Worm (Caenorhabditis elegans) whole organism, L2 larva: Measurements from ENCODE around the gene D1014.4.

Source experiments
- R02D3.7 ChIP-seq: fragments of 150-350 bp; optimal IDR thresholded peaks from 2 replicates; lab custom pipeline; 2014; ENCODE audit warnings: missing biosample characterization, missing genetic modification characterization
- alr-1 ChIP-seq: fragments of 150-350 bp; optimal IDR thresholded peaks from 2 replicates; lab custom pipeline; 2014; ENCODE audit warnings: missing biosample characterization, missing genetic modification characterization
- ama-1 ChIP-seq: fragments of 150-350 bp; optimal IDR thresholded peaks from 2 replicates; lab custom pipeline; 2018; ENCODE audit warnings: inconsistent platforms
- ceh-82 ChIP-seq: fragments of 150-350 bp; optimal IDR thresholded peaks from 2 replicates; lab custom pipeline; 2014; ENCODE audit warnings: missing biosample characterization, missing genetic modification characterization
- dmd-4 ChIP-seq: sonication (generic microtip); optimal IDR thresholded peaks from 2 replicates; lab custom pipeline; 2017; ENCODE audit warnings: missing biosample characterization, missing genetic modification characterization
- egl-27 ChIP-seq: sonication (generic microtip); optimal IDR thresholded peaks from 3 replicates; lab custom pipeline; 2017; ENCODE audit warnings: missing biosample characterization, missing genetic modification reagents, missing genetic modification characterization
- elt-1 ChIP-seq: fragments of 150-350 bp; optimal IDR thresholded peaks from 2 replicates; lab custom pipeline; 2014; ENCODE audit warnings: missing biosample characterization, missing genetic modification characterization
- elt-3 ChIP-seq: sonication (generic microtip); optimal IDR thresholded peaks from 2 replicates; lab custom pipeline; 2017; ENCODE audit warnings: missing biosample characterization, missing genetic modification characterization
- fos-1 ChIP-seq: fragments of 150-350 bp; optimal IDR thresholded peaks from 2 replicates; lab custom pipeline; 2014; ENCODE audit warnings: missing biosample characterization, missing genetic modification characterization
- gmeb-1 ChIP-seq: fragments of 150-350 bp; optimal IDR thresholded peaks from 2 replicates; lab custom pipeline; 2014; ENCODE audit warnings: missing biosample characterization, missing genetic modification characterization
- lin-39 ChIP-seq: fragments of 150-350 bp; optimal IDR thresholded peaks from 2 replicates; lab custom pipeline; 2014; ENCODE audit warnings: missing biosample characterization, missing genetic modification reagents, missing genetic modification characterization
- mab-5 ChIP-seq: fragments of 150-350 bp; optimal IDR thresholded peaks from 2 replicates; lab custom pipeline; 2014; ENCODE audit warnings: missing biosample characterization, missing genetic modification characterization
- mbf-1 ChIP-seq: sonication (generic microtip); optimal IDR thresholded peaks from 2 replicates; lab custom pipeline; 2017; ENCODE audit warnings: missing biosample characterization, missing genetic modification characterization
- mdl-1 ChIP-seq, 2 experiments: fragments of 150-350 bp in 1 of 2; sonication (generic microtip) in 1 of 2; optimal IDR thresholded peaks; 2 replicates each; lab custom pipeline; 2017; ENCODE audit warnings: missing biosample characterization in 2 of 2, missing genetic modification characterization in 2 of 2
- nhr-10 ChIP-seq: sonication (generic microtip); optimal IDR thresholded peaks from 2 replicates; lab custom pipeline; 2017; ENCODE audit warnings: missing biosample characterization, missing genetic modification characterization
- nhr-25 ChIP-seq: fragments of 150-350 bp; sonication (generic microtip); optimal IDR thresholded peaks from 3 replicates; lab custom pipeline; 2014; ENCODE audit warnings: missing biosample characterization, missing genetic modification characterization
- nhr-6 ChIP-seq: fragments of 150-350 bp; optimal IDR thresholded peaks from 2 replicates; lab custom pipeline; 2014; ENCODE audit warnings: missing biosample characterization, missing genetic modification characterization
- skn-1 ChIP-seq: sonication (generic microtip); optimal IDR thresholded peaks from 2 replicates; lab custom pipeline; 2017; ENCODE audit warnings: missing biosample characterization, missing genetic modification characterization
- sma-9 ChIP-seq, 2 experiments: fragments of 150-350 bp in 1 of 2; sonication (generic microtip) in 1 of 2; optimal IDR thresholded peaks; 2 replicates each; lab custom pipeline; 2014 to 2016; ENCODE audit warnings: missing genetic modification characterization in 2 of 2, mild to moderate bottlenecking in 1 of 2, missing biosample characterization in 1 of 2, missing compliant biosample characterization in 1 of 2, missing genetic modification reagents in 1 of 2, moderate library complexity in 1 of 2
- unc-39 ChIP-seq: fragments of 150-350 bp; optimal IDR thresholded peaks from 2 replicates; lab custom pipeline; 2014; ENCODE audit warnings: missing biosample characterization, missing genetic modification characterization
- unc-55 ChIP-seq: fragments of 150-350 bp; sonication (generic microtip); optimal IDR thresholded peaks from 3 replicates; lab custom pipeline; 2014; ENCODE audit warnings: missing biosample characterization, missing genetic modification reagents, missing genetic modification characterization
- zag-1 ChIP-seq: fragments of 150-350 bp; optimal IDR thresholded peaks from 2 replicates; lab custom pipeline; 2014; ENCODE audit warnings: missing biosample characterization, missing genetic modification characterization
- ztf-11 ChIP-seq: sonication (generic microtip); optimal IDR thresholded peaks from 2 replicates; lab custom pipeline; 2017; ENCODE audit warnings: missing biosample characterization, missing genetic modification characterization

The D1014.4 gene

DNA sequence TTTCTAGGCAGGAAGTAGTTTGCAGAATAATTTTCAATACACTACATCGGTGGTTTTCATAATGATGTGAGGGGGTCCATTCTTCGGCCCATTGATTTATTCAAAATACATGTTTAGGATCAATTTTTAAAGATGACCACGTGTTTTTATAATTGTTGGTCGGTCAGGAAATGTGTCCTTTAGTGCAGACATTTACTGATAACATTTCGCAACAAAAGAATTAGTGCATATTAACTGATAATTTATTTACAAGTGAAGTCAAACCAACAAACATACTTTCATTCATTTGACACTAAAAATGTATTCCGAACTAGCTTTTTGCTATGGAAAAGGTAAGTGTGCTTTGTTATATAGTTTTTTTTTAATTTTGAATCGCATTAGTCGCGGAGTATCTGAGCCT is 28.7 kb downstream of the D1014.4 start, which contains the start of gene F20D6.5:
F20D6.5 (plus strand) TSS at position 259 of the 400 bp plus-strand sequence.
- no peak for TF ChIP-seq nhr-10 (tag; lab: Kevin White, UChicago)
- TF ChIP-seq sma-9 (GFP tag; optimal IDR thresholded peaks at IDR 0.05; lab: Kevin White, UChicago), result peak; percentile 64
- no peak for TF ChIP-seq sma-9 (tag; optimal IDR thresholded peaks at IDR 0.05; lab: Kevin White, UChicago)
- TF ChIP-seq fos-1 (tag; lab: Kevin White, UChicago), result peak; percentile 18

DNA sequence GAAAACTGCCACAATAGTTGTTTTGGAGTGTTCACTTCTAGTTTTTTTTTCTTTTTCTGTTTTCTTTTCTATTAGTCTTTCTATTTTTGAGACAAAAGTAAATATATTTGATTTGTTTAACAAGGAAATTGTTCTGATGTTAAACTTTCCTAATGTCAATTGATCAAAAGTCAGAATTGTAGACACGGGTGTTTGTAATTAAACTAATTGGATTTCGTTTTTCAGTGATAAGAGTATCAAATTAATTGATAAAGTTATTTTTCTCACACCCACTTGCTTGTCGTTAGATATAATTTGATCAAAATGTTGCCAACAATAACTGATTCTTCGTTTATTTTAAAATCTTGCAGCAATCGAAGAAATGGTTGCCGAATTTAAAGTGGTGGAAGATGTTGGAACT is 30.2 kb downstream of the D1014.4 start:
- TF ChIP-seq alr-1 (tag; lab: Kevin White, UChicago), result no peak
- TF ChIP-seq sma-9 (GFP tag; optimal IDR thresholded peaks at IDR 0.05; lab: Kevin White, UChicago), result no peak
- TF ChIP-seq sma-9 (tag; optimal IDR thresholded peaks at IDR 0.05; lab: Kevin White, UChicago), result no peak
- TF ChIP-seq mab-5 (tag; lab: Kevin White, UChicago), result no peak
- TF ChIP-seq fos-1 (tag; lab: Kevin White, UChicago), result no peak
- no peak for TF ChIP-seq ceh-82

- TF ChIP-seq R02D3.7 (no peak), egl-27 (tag; lab: Kevin White, UChicago) (no peak), elt-1 (tag; lab: Kevin White, UChicago) (no peak)
Measured at ce11 chrV:8168219-8168962, 35.4 kb downstream of the D1014.4 start, which contains the start of gene F20D6.8. TSS of gene F20D6.8 (minus strand) at chrV:8168269.

- no peak for TF ChIP-seq nhr-10 (tag; lab: Kevin White, UChicago)
- no peak for TF ChIP-seq gmeb-1 (tag; lab: Kevin White, UChicago)
- TF ChIP-seq unc-55 (GFP tag; lab: Kevin White, UChicago), result peak; percentile 56
Measured at ce11 chrV:8169150-8169549, 36.1 kb downstream of the D1014.4 start.

- TF ChIP-seq skn-1 (tag; lab: Kevin White, UChicago), result no peak
- no peak for TF ChIP-seq unc-39 (tag; lab: Kevin White, UChicago)
- TF ChIP-seq dmd-4 (tag; lab: Kevin White, UChicago), result no peak
- no peak for TF ChIP-seq zag-1 (tag; lab: Kevin White, UChicago)
- no peak for TF ChIP-seq lin-39 (tag; lab: Kevin White, UChicago)
- no peak for TF ChIP-seq nhr-10 (tag; lab: Kevin White, UChicago)
- TF ChIP-seq nhr-6 (tag; lab: Kevin White, UChicago), result no peak
- TF ChIP-seq R02D3.7, result no peak
- no peak for TF ChIP-seq alr-1 (tag; lab: Kevin White, UChicago)
- TF ChIP-seq, all 48 proteins: peak for 0
Measured at ce11 chrV:8170300-8170699, 37.3 kb downstream of the D1014.4 start.

DNA sequence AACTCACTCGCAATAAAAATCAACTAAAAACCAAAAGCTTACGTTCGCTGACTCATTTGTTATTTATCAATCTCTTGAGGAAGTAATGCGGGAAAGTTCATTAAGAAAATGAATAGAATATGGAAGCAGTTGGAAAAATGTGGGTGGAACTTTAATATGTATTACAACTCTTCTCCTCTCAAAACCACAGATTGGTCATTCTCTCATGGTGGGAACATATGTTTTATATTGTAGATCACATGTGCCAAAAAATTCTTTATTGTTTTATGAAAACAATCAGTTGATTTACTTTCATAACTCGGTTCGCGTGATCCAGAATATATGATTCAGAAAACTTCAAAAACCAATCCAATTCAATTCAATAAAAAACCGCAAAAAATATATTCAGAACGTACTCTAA is 38.7 kb downstream of the D1014.4 start:
- TF ChIP-seq mbf-1 (tag; lab: Kevin White, UChicago), result no peak
- TF ChIP-seq unc-55 (GFP tag; lab: Kevin White, UChicago), result peak; percentile 42

- TF ChIP-seq R02D3.7, result no peak
- TF ChIP-seq ama-1, result no peak
- TF ChIP-seq elt-3 (tag; lab: Kevin White, UChicago), result no peak
- TF ChIP-seq sma-9 (GFP tag; optimal IDR thresholded peaks at IDR 0.05; lab: Kevin White, UChicago), result no peak
- TF ChIP-seq sma-9 (tag; optimal IDR thresholded peaks at IDR 0.05; lab: Kevin White, UChicago), result no peak
- no peak for TF ChIP-seq mbf-1 (tag; lab: Kevin White, UChicago)
Measured at ce11 chrV:8177349-8177748, 44.3 kb downstream of the D1014.4 start, which contains the start of gene F20D6.9. TSS of gene F20D6.9 (minus strand) at chrV:8177449.

- TF ChIP-seq R02D3.7, result no peak
- no peak for TF ChIP-seq ztf-11
- no peak for TF ChIP-seq nhr-6 (tag; lab: Kevin White, UChicago)
- TF ChIP-seq gmeb-1 (tag; lab: Kevin White, UChicago), result no peak
- no peak for TF ChIP-seq mdl-1 (tag; optimal IDR thresholded peaks at IDR 0.05; lab: Kevin White, UChicago)
- no peak for TF ChIP-seq nhr-25 (tag; lab: Kevin White, UChicago)
- no peak for TF ChIP-seq mbf-1 (tag; lab: Kevin White, UChicago)
- TF ChIP-seq, all 48 proteins: peak for 0
Measured at ce11 chrV:8178279-8178678, 45.3 kb downstream of the D1014.4 start.
